Fruit fly (Drosophila melanogaster): Measurements from ENCODE around the gene Ranbp21.

The Ranbp21 gene

dm6 chrX:19651757-19652419 lies at the start of gene Ranbp21, which contains the start of gene Elys (continued):
- peak; percentile 43 for TF ChIP-seq Side (GFP tag; optimal IDR thresholded peaks at IDR 0.05)
- TF ChIP-seq CG10267 (tag; optimal IDR thresholded peaks at IDR 0.05) = peak; percentile 93
- TF ChIP-seq CG11085 (GFP tag; IDR thresholded peaks at IDR 0.05) = 0 out of 2 replicates have a peak, but pooled peaks have one; percentile 9
- TF ChIP-seq CG12219 (GFP tag; optimal IDR thresholded peaks at IDR 0.05) = no peak
- TF ChIP-seq CG4730 (GFP tag; IDR thresholded peaks at IDR 0.05) = peak; percentile 34; the same call in 1 of the 2 replicates
- TF ChIP-seq esg (GFP tag; conservative IDR thresholded peaks at IDR 0.05) = peak; percentile 47; the same call in 1 of the 2 replicates
- TF ChIP-seq Sry-δ (GFP tag; optimal IDR thresholded peaks at IDR 0.05) = peak; percentile 79
- peak; percentile 44 to 61 for TF ChIP-seq Pdp1 (GFP tag; optimal IDR thresholded peaks at IDR 0.05)
- TF ChIP-seq abd-A (tag; optimal IDR thresholded peaks at IDR 0.05) = no peak
- TF ChIP-seq CG4404 (GFP tag; IDR thresholded peaks at IDR 0.05) = peak; percentile 54; the same call in 1 of the 2 replicates
- TF ChIP-seq CG8765 (GFP tag; IDR thresholded peaks at IDR 0.05) = peak; percentile 31; the same call in 1 of the 2 replicates
- TF ChIP-seq Hey (tag; optimal IDR thresholded peaks at IDR 0.05) = no peak
- no peak for TF ChIP-seq Elba2 (GFP tag; optimal IDR thresholded peaks at IDR 0.05)
- TF ChIP-seq Dip2 (GFP tag; IDR thresholded peaks at IDR 0.05) = no peak
- peak; percentile 39; the same call in 1 of the 2 replicates for TF ChIP-seq CG10959 (GFP tag; IDR thresholded peaks at IDR 0.05)
- peak; percentile 16 for TF ChIP-seq Six4 (GFP tag; optimal IDR thresholded peaks at IDR 0.05)
- peak; percentile 31; the same call in 1 of the 2 replicates for TF ChIP-seq Bgb (GFP tag; IDR thresholded peaks at IDR 0.05; ENCODE audit: partially characterized antibody)
- peak; percentile 51; the same call in 2 of the 3 replicates for TF ChIP-seq CG11093 (GFP tag; IDR thresholded peaks at IDR 0.05)
- no peak for TF ChIP-seq gem (tag; optimal IDR thresholded peaks at IDR 0.05)
- TF ChIP-seq ranshi (GFP tag; IDR thresholded peaks at IDR 0.05) = peak; percentile 67; the same call in 1 of the 2 replicates
- peak; percentile 15 for TF ChIP-seq eyg (GFP tag; optimal IDR thresholded peaks at IDR 0.05)
- no peak for TF ChIP-seq unpg (GFP tag; optimal IDR thresholded peaks at IDR 0.05)
- peak; percentile 86 for TF ChIP-seq rib (GFP tag; IDR thresholded peaks at IDR 0.05)
- peak; percentile 59 for TF ChIP-seq chn (GFP tag; optimal IDR thresholded peaks at IDR 0.05)
- peak; percentile 65 for TF ChIP-seq shn (GFP tag; optimal IDR thresholded peaks at IDR 0.05)
- TF ChIP-seq amos (GFP tag; IDR thresholded peaks at IDR 0.05; ENCODE audit: partially characterized antibody) = peak; percentile 55; the same call in 1 of the 2 replicates
- peak; percentile 66 for TF ChIP-seq CG9932 (GFP tag; IDR thresholded peaks at IDR 0.05)
- no peak for TF ChIP-seq CG7987 (GFP tag; optimal IDR thresholded peaks at IDR 0.05)
- TF ChIP-seq CG13775 (GFP tag; optimal IDR thresholded peaks at IDR 0.05) = peak; percentile 58
- TF ChIP-seq CG11696 (GFP tag; IDR thresholded peaks at IDR 0.05) = no peak
- peak; percentile 27 for TF ChIP-seq CG30020 (tag; optimal IDR thresholded peaks at IDR 0.05)
- TF ChIP-seq NFAT (GFP tag; IDR thresholded peaks at IDR 0.05) = 0 out of 2 replicates have a peak, but pooled peaks have one; percentile 15
- TF ChIP-seq CG10366 (GFP tag; IDR thresholded peaks at IDR 0.05) = peak; percentile 55
- peak; percentile 58 for TF ChIP-seq tx (GFP tag; optimal IDR thresholded peaks at IDR 0.05)
- TF ChIP-seq pho (GFP tag; optimal IDR thresholded peaks at IDR 0.05) = peak; percentile 53
- peak; percentile 36 for TF ChIP-seq NK7.1 (GFP tag; optimal IDR thresholded peaks at IDR 0.05)
- TF ChIP-seq tio (GFP tag; optimal IDR thresholded peaks at IDR 0.05) = no peak
- TF ChIP-seq Trl (optimal IDR thresholded peaks at IDR 0.05) = peak in 1 of 2 experiments; percentile 25
- peak; percentile 44 for TF ChIP-seq Trl (GFP tag; optimal IDR thresholded peaks at IDR 0.05)
- no peak for TF ChIP-seq Jarid2 (GFP tag; optimal IDR thresholded peaks at IDR 0.05)
- TF ChIP-seq cato (GFP tag; optimal IDR thresholded peaks at IDR 0.05; ENCODE audit: borderline replicate concordance) = no peak
- TF ChIP-seq Fer1 (GFP tag; optimal IDR thresholded peaks at IDR 0.05) = no peak
- no peak for TF ChIP-seq CG3995 (GFP tag; optimal IDR thresholded peaks at IDR 0.05)
- TF ChIP-seq jigr1 (GFP tag; IDR thresholded peaks at IDR 0.05) = no peak
- no peak for TF ChIP-seq C15 (GFP tag; IDR thresholded peaks at IDR 0.05)
- TF ChIP-seq BEAF-32 (GFP tag; optimal IDR thresholded peaks at IDR 0.05) = peak; percentile 74
- peak; percentile 36 for TF ChIP-seq Ssrp (tag; optimal IDR thresholded peaks at IDR 0.05)
- peak; percentile 47 for TF ChIP-seq ssp (GFP tag; IDR thresholded peaks at IDR 0.05)
- peak; percentile 48 for TF ChIP-seq CG11398 (GFP tag; optimal IDR thresholded peaks at IDR 0.05)
- no peak for TF ChIP-seq TFAM (GFP tag; optimal IDR thresholded peaks at IDR 0.05)

Data from whole organism, embryonic.